Fruit fly (Drosophila melanogaster) whole organism, embryonic: Measurements from ENCODE around the gene dlg1.

Experiments used
- Asciz ChIP-seq: fragments of 200-800 bp; sonication (Bioruptor generic); optimal IDR thresholded peaks from 2 replicates; lab custom pipeline; 2017; ENCODE audit warnings: missing biosample characterization, mild to moderate bottlenecking, missing genetic modification characterization, missing genetic modification reagents
- B-H2 ChIP-seq: fragments of 200-800 bp; sonication (Bioruptor generic); optimal IDR thresholded peaks from 2 replicates; lab custom pipeline; 2018; ENCODE audit warnings: missing biosample characterization, mild to moderate bottlenecking, missing genetic modification characterization
- Bdp1 ChIP-seq: fragments of 200-800 bp; sonication (Bioruptor generic); optimal IDR thresholded peaks from 3 replicates; lab custom pipeline; 2016; ENCODE audit warnings: missing biosample characterization, missing genetic modification characterization
- Bteb2 ChIP-seq: fragments of 200-800 bp; sonication (Bioruptor generic); optimal IDR thresholded peaks from 2 replicates; lab custom pipeline; 2016; ENCODE audit warnings: missing biosample characterization, missing genetic modification characterization
- CG1024 ChIP-seq: fragments of 200-800 bp; sonication (Bioruptor generic); IDR thresholded peaks from 2 replicates; pipeline ENCODE4 v1.3.6; 2022; ENCODE audit warnings: missing biosample characterization, missing genetic modification characterization
- CG11093 ChIP-seq: fragments of 200-800 bp; sonication (Bioruptor generic); IDR thresholded peaks from 3 replicates; pipeline ENCODE4 v1.3.6; 2022; ENCODE audit warnings: missing biosample characterization, missing genetic modification characterization
- CG11504 ChIP-seq: fragments of 200-800 bp; sonication (Bioruptor generic); optimal IDR thresholded peaks from 3 replicates; lab custom pipeline; 2019; ENCODE audit warnings: missing biosample characterization, mild to moderate bottlenecking, missing genetic modification characterization, moderate library complexity
- CG12071 ChIP-seq: fragments of 200-800 bp; sonication (Bioruptor generic); optimal IDR thresholded peaks from 3 replicates; lab custom pipeline; 2018; ENCODE audit warnings: missing biosample characterization, mild to moderate bottlenecking, missing genetic modification characterization
- CG12104 ChIP-seq: fragments of 200-800 bp; sonication (Bioruptor generic); optimal IDR thresholded peaks from 3 replicates; lab custom pipeline; 2016; ENCODE audit warnings: missing biosample characterization, missing genetic modification characterization
- CG12942 ChIP-seq: fragments of 200-800 bp; sonication (Bioruptor generic); optimal IDR thresholded peaks from 3 replicates; lab custom pipeline; 2016; ENCODE audit warnings: missing biosample characterization, missing genetic modification characterization
- CG13624 ChIP-seq: fragments of 200-800 bp; sonication (Bioruptor generic); optimal IDR thresholded peaks from 2 replicates; lab custom pipeline; 2016; ENCODE audit warnings: missing biosample characterization, missing genetic modification characterization
- CG16779 ChIP-seq: fragments of 200-800 bp; sonication (Bioruptor generic); IDR thresholded peaks from 2 replicates; pipeline ENCODE4 v1.3.6; 2022; ENCODE audit warnings: missing biosample characterization, missing genetic modification characterization
- CG16813 ChIP-seq: fragments of 200-800 bp; sonication (Bioruptor generic); IDR thresholded peaks from 3 replicates; pipeline ENCODE4 v1.3.6; 2022; ENCODE audit warnings: missing biosample characterization, missing genetic modification characterization; ENCODE audit not compliant: partially characterized antibody
- CG31388 ChIP-seq: fragments of 200-800 bp; sonication (Bioruptor generic); optimal IDR thresholded peaks from 2 replicates; lab custom pipeline; 2016; ENCODE audit warnings: missing biosample characterization, missing genetic modification characterization
- CG4404 ChIP-seq: fragments of 200-800 bp; sonication (Bioruptor generic); IDR thresholded peaks from 2 replicates; pipeline ENCODE4 v1.3.6; 2022; ENCODE audit warnings: missing biosample characterization, missing genetic modification characterization
- CG6175 ChIP-seq: fragments of 200-800 bp; sonication (Bioruptor generic); IDR thresholded peaks from 3 replicates; pipeline ENCODE4 v1.3.6; 2022; ENCODE audit warnings: missing biosample characterization, missing genetic modification characterization
- CG6272 ChIP-seq: fragments of 200-800 bp; sonication (Bioruptor generic); IDR thresholded peaks from 2 replicates; pipeline ENCODE4 v1.3.6; 2022; ENCODE audit warnings: missing biosample characterization, missing genetic modification characterization
- D19B ChIP-seq: fragments of 200-800 bp; sonication (Bioruptor generic); optimal IDR thresholded peaks from 2 replicates; lab custom pipeline; 2017; ENCODE audit warnings: missing biosample characterization, mild to moderate bottlenecking, missing genetic modification characterization
- Fer1 ChIP-seq: fragments of 200-800 bp; sonication (Bioruptor generic); optimal IDR thresholded peaks from 2 replicates; lab custom pipeline; 2017; ENCODE audit warnings: missing biosample characterization, mild to moderate bottlenecking, missing genetic modification characterization
- Fer3 ChIP-seq: fragments of 200-800 bp; sonication (Bioruptor generic); optimal IDR thresholded peaks from 2 replicates; lab custom pipeline; 2018; ENCODE audit warnings: missing biosample characterization, mild to moderate bottlenecking, missing genetic modification characterization, moderate library complexity
- GATAe ChIP-seq: fragments of 200-800 bp; sonication (Bioruptor generic); conservative IDR thresholded peaks from 2 replicates; pipeline ENCODE4 v1.3.6; 2022; ENCODE audit warnings: missing biosample characterization, missing genetic modification characterization
- Gsc ChIP-seq: fragments of 200-800 bp; sonication (Bioruptor generic); IDR thresholded peaks from 2 replicates; pipeline ENCODE4 v1.3.6; 2022; ENCODE audit warnings: missing biosample characterization, missing genetic modification characterization
- Hr51 ChIP-seq, 2 experiments: fragments of 200-800 bp; sonication (Bioruptor generic); optimal IDR thresholded peaks; 2 replicates in 1 of 2; 3 replicates in 1 of 2; lab custom pipeline; 2016 to 2018; ENCODE audit warnings: missing biosample characterization in 2 of 2, missing genetic modification characterization in 2 of 2, mild to moderate bottlenecking in 1 of 2, moderate library complexity in 1 of 2
- Jarid2 ChIP-seq: fragments of 200-800 bp; sonication (Bioruptor generic); optimal IDR thresholded peaks from 3 replicates; lab custom pipeline; 2017; ENCODE audit warnings: mild to moderate bottlenecking, missing biosample characterization, missing genetic modification reagents, missing genetic modification characterization
- Max ChIP-seq: fragments of 200-800 bp; sonication (Bioruptor generic); optimal IDR thresholded peaks from 2 replicates; lab custom pipeline; 2016; ENCODE audit warnings: missing biosample characterization, mild to moderate bottlenecking, missing genetic modification characterization
- Mes4 ChIP-seq: fragments of 200-800 bp; sonication (Bioruptor generic); optimal IDR thresholded peaks from 2 replicates; lab custom pipeline; 2016; ENCODE audit warnings: missing biosample characterization, missing genetic modification characterization
- Six4 ChIP-seq: fragments of 200-800 bp; sonication (Bioruptor generic); optimal IDR thresholded peaks from 2 replicates; lab custom pipeline; 2016; ENCODE audit warnings: missing biosample characterization, missing genetic modification characterization
- Sox102F ChIP-seq: fragments of 200-800 bp; sonication (Bioruptor generic); optimal IDR thresholded peaks from 2 replicates; lab custom pipeline; 2018; ENCODE audit warnings: missing biosample characterization, mild to moderate bottlenecking, missing genetic modification characterization, moderate library complexity
- Ssrp ChIP-seq: fragments of 200-800 bp; sonication (Bioruptor generic); optimal IDR thresholded peaks from 2 replicates; lab custom pipeline; 2018; ENCODE audit warnings: missing biosample characterization, mild to moderate bottlenecking, missing genetic modification characterization, moderate library complexity
- Usf ChIP-seq: fragments of 200-800 bp; sonication (Bioruptor generic); optimal IDR thresholded peaks from 2 replicates; lab custom pipeline; 2017; ENCODE audit warnings: missing genotype, missing biosample characterization, missing genetic modification characterization
- Xbp1 ChIP-seq: fragments of 200-800 bp; sonication (Bioruptor generic); optimal IDR thresholded peaks from 3 replicates; lab custom pipeline; 2016; ENCODE audit warnings: missing biosample characterization, mild to moderate bottlenecking, missing genetic modification characterization
- bbx ChIP-seq: fragments of 200-800 bp; sonication (Bioruptor generic); IDR thresholded peaks from 2 replicates; pipeline ENCODE4 v1.3.6; 2022; ENCODE audit warnings: missing biosample characterization, missing genetic modification characterization; ENCODE audit not compliant: partially characterized antibody
- br ChIP-seq: fragments of >200 bp; optimal IDR thresholded peaks from 2 replicates; lab custom pipeline; 2017
- cato ChIP-seq: fragments of 200-800 bp; sonication (Bioruptor generic); optimal IDR thresholded peaks from 2 replicates; lab custom pipeline; 2016; ENCODE audit warnings: missing biosample characterization, missing genetic modification characterization, borderline replicate concordance
- chif ChIP-seq, 2 experiments: fragments of 200-800 bp; sonication (Bioruptor generic); optimal IDR thresholded peaks; 3 replicates each; lab custom pipeline; 2016; ENCODE audit warnings: missing biosample characterization in 2 of 2, missing genetic modification characterization in 2 of 2
- chm ChIP-seq: fragments of 200-800 bp; sonication (Bioruptor generic); IDR thresholded peaks from 2 replicates; pipeline ENCODE4 v1.3.6; 2022; ENCODE audit warnings: missing biosample characterization, missing genetic modification characterization
- danr ChIP-seq: fragments of 200-800 bp; sonication (Bioruptor generic); IDR thresholded peaks from 2 replicates; pipeline ENCODE4 v1.3.6; 2022; ENCODE audit warnings: missing biosample characterization, missing genetic modification characterization
- gcm2 ChIP-seq: fragments of 200-800 bp; sonication (Bioruptor generic); optimal IDR thresholded peaks from 2 replicates; lab custom pipeline; 2016; ENCODE audit warnings: missing biosample characterization, missing genetic modification characterization
- kay ChIP-seq: fragments of 200-800 bp; sonication (Bioruptor generic); optimal IDR thresholded peaks from 2 replicates; lab custom pipeline; 2016; ENCODE audit warnings: missing biosample characterization, missing genetic modification characterization
- lab ChIP-seq: fragments of 200-800 bp; sonication (Bioruptor generic); optimal IDR thresholded peaks from 3 replicates; lab custom pipeline; 2017; ENCODE audit warnings: missing biosample characterization, missing genetic modification characterization, mild to moderate bottlenecking, moderate library complexity, missing genetic modification reagents
- mirr ChIP-seq: fragments of 200-800 bp; sonication (Bioruptor generic); optimal IDR thresholded peaks from 3 replicates; lab custom pipeline; 2018; ENCODE audit warnings: missing biosample characterization, mild to moderate bottlenecking, missing genetic modification characterization
- nau ChIP-seq: fragments of 200-800 bp; sonication (Bioruptor generic); optimal IDR thresholded peaks from 3 replicates; lab custom pipeline; 2017; ENCODE audit warnings: missing biosample characterization, mild to moderate bottlenecking, missing genetic modification characterization, missing genetic modification reagents
- org-1 ChIP-seq: fragments of 200-800 bp; sonication (Bioruptor generic); optimal IDR thresholded peaks from 2 replicates; lab custom pipeline; 2017; ENCODE audit warnings: missing biosample characterization, missing genetic modification characterization
- peb ChIP-seq: fragments of 200-800 bp; sonication (Bioruptor generic); IDR thresholded peaks from 2 replicates; pipeline ENCODE4 v1.3.6; 2022; ENCODE audit warnings: missing biosample characterization, missing genetic modification characterization
- pros ChIP-seq: fragments of 200-800 bp; sonication (Bioruptor generic); optimal IDR thresholded peaks from 3 replicates; lab custom pipeline; 2019; ENCODE audit warnings: missing biosample characterization, mild to moderate bottlenecking, missing genetic modification characterization, moderate library complexity
- ranshi ChIP-seq: fragments of 200-800 bp; sonication (Bioruptor generic); IDR thresholded peaks from 2 replicates; pipeline ENCODE4 v1.3.6; 2022; ENCODE audit warnings: missing biosample characterization, missing genetic modification characterization
- sens ChIP-seq: fragments of 200-800 bp; sonication (Bioruptor generic); peaks from one replicate; lab custom pipeline; 2016; ENCODE audit warnings: missing biosample characterization, missing genetic modification characterization
- seq ChIP-seq: fragments of 200-800 bp; sonication (Bioruptor generic); IDR thresholded peaks from 2 replicates; pipeline ENCODE4 v1.3.6; 2022; ENCODE audit warnings: missing biosample characterization, missing genetic modification characterization
- tio ChIP-seq: fragments of 200-800 bp; sonication (Bioruptor generic); optimal IDR thresholded peaks from 2 replicates; lab custom pipeline; 2017; ENCODE audit warnings: missing biosample characterization, missing genetic modification characterization, inconsistent platforms
- zen2 ChIP-seq: fragments of 200-800 bp; sonication (Bioruptor generic); IDR thresholded peaks from 3 replicates; pipeline ENCODE4 v1.3.6; 2022; ENCODE audit warnings: missing biosample characterization, missing genetic modification characterization; ENCODE audit not compliant: partially characterized antibody
- zfh2 ChIP-seq: fragments of 200-800 bp; sonication (Bioruptor generic); optimal IDR thresholded peaks from 2 replicates; lab custom pipeline; 2016; ENCODE audit warnings: missing biosample characterization, missing genetic modification characterization

dlg1 gene

dm6 chrX:11384023-11384444 is 14.6 kb downstream of the dlg1 start (continued):
- peak in 1 of 2 experiments; percentile 26 for TF ChIP-seq chif (GFP tag; optimal IDR thresholded peaks at IDR 0.05; lab: Kevin White, UChicago)
- peak; percentile 60 for TF ChIP-seq Sox102F (GFP tag; lab: Kevin White, UChicago)
- no peak for TF ChIP-seq br (lab: Kevin White, UChicago)
- peak; percentile 49 for TF ChIP-seq zfh2 (GFP tag; lab: Kevin White, UChicago)
- peak; percentile 62 for TF ChIP-seq CG4404 (GFP tag; lab: Robert Waterston, UW)
- TF ChIP-seq CG16779 (GFP tag; lab: Robert Waterston, UW), result 0 out of 2 replicates have a peak, but pooled peaks have one; percentile 53
- peak; percentile 8 for TF ChIP-seq mirr (GFP tag; lab: Kevin White, UChicago)
- 0 out of 3 replicates have a peak, but pooled peaks have one; percentile 25 for TF ChIP-seq CG6175
- TF ChIP-seq Gsc (GFP tag; lab: Robert Waterston, UW), result 0 out of 2 replicates have a peak, but pooled peaks have one; percentile 31
- TF ChIP-seq Fer3 (tag; lab: Kevin White, UChicago), result peak; percentile 77
- TF ChIP-seq gcm2, result peak; percentile 31
- peak; percentile 27 for TF ChIP-seq Bdp1 (GFP tag; lab: Kevin White, UChicago)
- TF ChIP-seq zen2 (GFP tag; lab: Robert Waterston, UW), result no peak
- no peak for TF ChIP-seq pros (GFP tag; lab: Kevin White, UChicago)
- peak; percentile 54 for TF ChIP-seq CG12071 (GFP tag; lab: Kevin White, UChicago)
- peak; percentile 16 for TF ChIP-seq Asciz (GFP tag; lab: Kevin White, UChicago)
- no peak for TF ChIP-seq CG16813 (GFP tag; lab: Robert Waterston, UW)
- TF ChIP-seq B-H2 (GFP tag; lab: Kevin White, UChicago), result peak; percentile 58
- peak; percentile 55 for TF ChIP-seq kay (GFP tag; lab: Kevin White, UChicago)
- no peak for TF ChIP-seq Mes4
- TF ChIP-seq Bteb2 (GFP tag; lab: Kevin White, UChicago), result peak; percentile 34
- TF ChIP-seq chm (GFP tag; lab: Robert Waterston, UW), result peak; percentile 48; the same call in 1 of the 2 replicates
- TF ChIP-seq bbx, result no peak
- peak; percentile 25 to 70 for TF ChIP-seq Hr51 (GFP tag; optimal IDR thresholded peaks at IDR 0.05; lab: Kevin White, UChicago)
- peak; percentile 75 for TF ChIP-seq seq
- TF ChIP-seq Six4 (GFP tag; lab: Kevin White, UChicago), result no peak
- TF ChIP-seq CG13624 (GFP tag; lab: Kevin White, UChicago), result peak; percentile 67
- peak; percentile 27 for TF ChIP-seq nau
- TF ChIP-seq ranshi (GFP tag; lab: Robert Waterston, UW), result peak; percentile 77
- TF ChIP-seq Max (GFP tag; lab: Kevin White, UChicago), result peak; percentile 42
- TF ChIP-seq CG11093 (GFP tag; lab: Robert Waterston, UW), result peak; percentile 56; the same call in 1 of the 3 replicates
- TF ChIP-seq CG31388 (GFP tag; lab: Kevin White, UChicago), result no peak
- peak; percentile 21 for TF ChIP-seq Ssrp (tag; lab: Kevin White, UChicago)
- TF ChIP-seq CG12942 (GFP tag; lab: Kevin White, UChicago), result peak; percentile 43
- peak; percentile 42 for TF ChIP-seq tio (GFP tag; lab: Kevin White, UChicago)
- no peak for TF ChIP-seq peb (GFP tag; lab: Robert Waterston, UW)
- peak; percentile 54 for TF ChIP-seq org-1 (GFP tag; lab: Kevin White, UChicago)
- no peak for TF ChIP-seq Usf (GFP tag; lab: Kevin White, UChicago)
- peak; percentile 90 for TF ChIP-seq lab
- TF ChIP-seq CG1024 (GFP tag; lab: Robert Waterston, UW), result peak; percentile 32; the same call in 1 of the 2 replicates
- peak; percentile 80 for TF ChIP-seq sens
- no peak for TF ChIP-seq CG12104 (GFP tag; lab: Kevin White, UChicago)
- peak; percentile 73 for TF ChIP-seq Xbp1 (GFP tag; lab: Kevin White, UChicago)
- TF ChIP-seq cato, result no peak
- 0 out of 2 replicates have a peak, but pooled peaks have one; percentile 57 for TF ChIP-seq CG6272 (GFP tag; lab: Robert Waterston, UW)
- peak; percentile 87 for TF ChIP-seq Fer1
- TF ChIP-seq danr (GFP tag; lab: Robert Waterston, UW), result peak; percentile 68
- 0 out of 2 replicates have a peak, but pooled peaks have one; percentile 21 for TF ChIP-seq GATAe
- peak; percentile 36 for TF ChIP-seq D19B (GFP tag; lab: Kevin White, UChicago)
- peak; percentile 22 for TF ChIP-seq Jarid2 (GFP tag; lab: Kevin White, UChicago)
- peak; percentile 76 for TF ChIP-seq CG11504
